Fruit fly (Drosophila melanogaster) whole organism, embryonic: ENCODE results near the gene Slip1.

Source experiments
- Atf3 ChIP-seq: fragments of 200-800 bp; sonication (Bioruptor generic); optimal IDR thresholded peaks from 3 replicates; lab custom pipeline; 2016; ENCODE audit warnings: missing biosample characterization, missing genetic modification characterization
- CG11093 ChIP-seq: fragments of 200-800 bp; sonication (Bioruptor generic); IDR thresholded peaks from 3 replicates; pipeline ENCODE4 v1.3.6; 2022; ENCODE audit warnings: missing biosample characterization, missing genetic modification characterization
- CG12769 ChIP-seq: fragments of 200-800 bp; sonication (Bioruptor generic); optimal IDR thresholded peaks from 2 replicates; lab custom pipeline; 2019; ENCODE audit warnings: missing biosample characterization, mild to moderate bottlenecking, missing genetic modification characterization, moderate library complexity
- CG13624 ChIP-seq: fragments of 200-800 bp; sonication (Bioruptor generic); optimal IDR thresholded peaks from 2 replicates; lab custom pipeline; 2016; ENCODE audit warnings: missing biosample characterization, missing genetic modification characterization
- CG14710 ChIP-seq: fragments of 200-800 bp; sonication (Bioruptor generic); optimal IDR thresholded peaks from 3 replicates; lab custom pipeline; 2019; ENCODE audit warnings: missing biosample characterization, mild to moderate bottlenecking, missing genetic modification characterization, moderate library complexity
- CG15479 ChIP-seq: fragments of 200-800 bp; sonication (Bioruptor generic); optimal IDR thresholded peaks from 3 replicates; lab custom pipeline; 2019; ENCODE audit warnings: missing biosample characterization, mild to moderate bottlenecking, missing genetic modification characterization, moderate library complexity
- CG2199 ChIP-seq: fragments of 200-800 bp; sonication (Bioruptor generic); IDR thresholded peaks from 3 replicates; pipeline ENCODE4 v1.3.6; 2022; ENCODE audit warnings: missing biosample characterization, missing genetic modification characterization
- CG6654 ChIP-seq: fragments of 200-800 bp; sonication (Bioruptor generic); optimal IDR thresholded peaks from 2 replicates; lab custom pipeline; 2017; ENCODE audit warnings: missing biosample characterization, mild to moderate bottlenecking, missing genetic modification characterization
- CG6689 ChIP-seq: fragments of 200-800 bp; sonication (Bioruptor generic); IDR thresholded peaks from 2 replicates; pipeline ENCODE4 v1.3.6; 2022; ENCODE audit warnings: missing biosample characterization, missing genetic modification characterization
- CG8290 ChIP-seq, 3 experiments: fragments of 200-800 bp; sonication (Bioruptor generic); optimal IDR thresholded peaks; 2 replicates each; lab custom pipeline; 2016 to 2019; ENCODE audit warnings: missing biosample characterization in 3 of 3, missing genetic modification characterization in 3 of 3, mild to moderate bottlenecking in 2 of 3, moderate library complexity in 1 of 3
- CHES-1-like ChIP-seq: fragments of 200-800 bp; sonication (Bioruptor generic); optimal IDR thresholded peaks from 2 replicates; lab custom pipeline; 2016; ENCODE audit warnings: missing biosample characterization, missing genetic modification characterization
- Camta ChIP-seq: fragments of 200-800 bp; sonication (Bioruptor generic); optimal IDR thresholded peaks from 2 replicates; lab custom pipeline; 2016; ENCODE audit warnings: missing biosample characterization, missing genetic modification characterization
- Chrac-16 ChIP-seq: fragments of 200-800 bp; sonication (Bioruptor generic); optimal IDR thresholded peaks from 3 replicates; lab custom pipeline; 2016; ENCODE audit warnings: missing biosample characterization, missing genetic modification characterization
- D19A ChIP-seq: fragments of 200-800 bp; optimal IDR thresholded peaks from 3 replicates; lab custom pipeline; 2019; ENCODE audit warnings: missing biosample characterization, mild to moderate bottlenecking, missing genetic modification characterization, moderate library complexity
- Dbx ChIP-seq: fragments of 200-800 bp; sonication (Bioruptor generic); IDR thresholded peaks from 3 replicates; pipeline ENCODE4 v1.3.6; 2022; ENCODE audit warnings: missing biosample characterization, missing genetic modification characterization
- Fer3 ChIP-seq: fragments of 200-800 bp; sonication (Bioruptor generic); optimal IDR thresholded peaks from 2 replicates; lab custom pipeline; 2018; ENCODE audit warnings: missing biosample characterization, mild to moderate bottlenecking, missing genetic modification characterization, moderate library complexity
- H15 ChIP-seq: fragments of 200-800 bp; sonication (Bioruptor generic); IDR thresholded peaks from 3 replicates; pipeline ENCODE4 v1.3.6; 2022; ENCODE audit warnings: missing biosample characterization, missing genetic modification characterization
- H2.0 ChIP-seq: fragments of 200-800 bp; sonication (Bioruptor generic); IDR thresholded peaks from 2 replicates; pipeline ENCODE4 v1.3.6; 2022; ENCODE audit warnings: missing biosample characterization, missing genetic modification characterization
- Hsf ChIP-seq: fragments of 200-800 bp; sonication (Bioruptor generic); optimal IDR thresholded peaks from 3 replicates; lab custom pipeline; 2016; ENCODE audit warnings: missing biosample characterization, missing genetic modification characterization
- MESR4 ChIP-seq: fragments of 200-800 bp; sonication (Bioruptor generic); optimal IDR thresholded peaks from 2 replicates; lab custom pipeline; 2018; ENCODE audit warnings: missing biosample characterization, mild to moderate bottlenecking, missing genetic modification characterization, moderate library complexity
- Med ChIP-seq: fragments of 200-800 bp; sonication (Bioruptor generic); peaks from one replicate; lab custom pipeline; 2016; ENCODE audit warnings: missing biosample characterization, missing genetic modification characterization, mild to moderate bottlenecking, inconsistent platforms, moderate library complexity
- Opbp ChIP-seq: fragments of 200-800 bp; sonication (Bioruptor generic); IDR thresholded peaks from 3 replicates; pipeline ENCODE4 v1.3.6; 2022; ENCODE audit warnings: missing biosample characterization, missing genetic modification characterization; ENCODE audit not compliant: partially characterized antibody
- PHDP ChIP-seq: fragments of 200-800 bp; sonication (Bioruptor generic); optimal IDR thresholded peaks from 3 replicates; lab custom pipeline; 2018; ENCODE audit warnings: missing biosample characterization, mild to moderate bottlenecking, missing genetic modification characterization, moderate library complexity
- Pdp1 ChIP-seq, 2 experiments: fragments of 200-800 bp; sonication (Bioruptor generic); optimal IDR thresholded peaks; 3 replicates each; lab custom pipeline; 2016; ENCODE audit warnings: missing biosample characterization in 2 of 2, missing genetic modification characterization in 2 of 2, mild to moderate bottlenecking in 1 of 2, moderate library complexity in 1 of 2
- Sin3A ChIP-seq: fragments of >200 bp; optimal IDR thresholded peaks from 2 replicates; lab custom pipeline; 2018
- Sry-δ ChIP-seq: fragments of 200-800 bp; sonication (Bioruptor generic); optimal IDR thresholded peaks from 2 replicates; lab custom pipeline; 2016; ENCODE audit warnings: missing biosample characterization, missing genetic modification characterization
- disco-r ChIP-seq: fragments of 200-800 bp; sonication (Bioruptor generic); optimal IDR thresholded peaks from 2 replicates; lab custom pipeline; 2016; ENCODE audit warnings: missing biosample characterization, missing genetic modification characterization
- gcm ChIP-seq: fragments of 200-800 bp; sonication (Bioruptor generic); optimal IDR thresholded peaks from 2 replicates; lab custom pipeline; 2019; ENCODE audit warnings: missing biosample characterization, mild to moderate bottlenecking, missing genetic modification characterization, moderate library complexity
- hbn ChIP-seq: fragments of 200-800 bp; sonication (Bioruptor generic); IDR thresholded peaks from 2 replicates; pipeline ENCODE4 v1.3.6; 2022; ENCODE audit warnings: missing biosample characterization, missing genetic modification characterization; ENCODE audit not compliant: partially characterized antibody
- hth ChIP-seq: fragments of >200 bp; optimal IDR thresholded peaks from 2 replicates; lab custom pipeline; 2017; ENCODE audit warnings: inconsistent platforms
- kni ChIP-seq: fragments of 200-800 bp; sonication (Bioruptor generic); optimal IDR thresholded peaks from 3 replicates; lab custom pipeline; 2017; ENCODE audit warnings: mild to moderate bottlenecking, missing biosample characterization, missing genetic modification reagents, missing genetic modification characterization
- mld ChIP-seq: fragments of 200-800 bp; sonication (Bioruptor generic); IDR thresholded peaks from 3 replicates; pipeline ENCODE4 v1.3.6; 2022; ENCODE audit warnings: missing biosample characterization, missing genetic modification characterization; ENCODE audit not compliant: partially characterized antibody
- phol ChIP-seq: fragments of 200-800 bp; sonication (Bioruptor generic); optimal IDR thresholded peaks from 3 replicates; lab custom pipeline; 2018; ENCODE audit warnings: missing biosample characterization, mild to moderate bottlenecking, missing genetic modification characterization, moderate library complexity
- pnt ChIP-seq: fragments of 200-800 bp; sonication (Bioruptor generic); optimal IDR thresholded peaks from 3 replicates; lab custom pipeline; 2016; ENCODE audit warnings: missing biosample characterization, missing genetic modification characterization
- sens ChIP-seq: fragments of 200-800 bp; sonication (Bioruptor generic); peaks from one replicate; lab custom pipeline; 2016; ENCODE audit warnings: missing biosample characterization, missing genetic modification characterization
- seq ChIP-seq: fragments of 200-800 bp; sonication (Bioruptor generic); IDR thresholded peaks from 2 replicates; pipeline ENCODE4 v1.3.6; 2022; ENCODE audit warnings: missing biosample characterization, missing genetic modification characterization
- sob ChIP-seq: fragments of 200-800 bp; sonication (Bioruptor generic); IDR thresholded peaks from 2 replicates; pipeline ENCODE4 v1.3.6; 2022; ENCODE audit warnings: missing biosample characterization, missing genetic modification characterization
- zen ChIP-seq: fragments of 200-800 bp; sonication (Bioruptor generic); optimal IDR thresholded peaks from 3 replicates; lab custom pipeline; 2018; ENCODE audit warnings: missing biosample characterization, mild to moderate bottlenecking, missing genetic modification characterization, moderate library complexity

The Slip1 gene

dm6 chr4:659884-660846 is 3.3 kb upstream of the Slip1 start, which contains the start of gene gw (continued):
- TF ChIP-seq CG11093 (no peak; the same call in 2 of the 3 replicates), CG8290 (GFP tag; optimal IDR thresholded peaks at IDR 0.05; lab: Kevin White, UChicago) (peak; percentile 40), CG8290 (tag; optimal IDR thresholded peaks at IDR 0.05; lab: Kevin White, UChicago) (peak; percentile 36 to 85), CHES-1-like (GFP tag; lab: Kevin White, UChicago) (peak; percentile 75), disco-r (GFP tag; lab: Kevin White, UChicago) (peak; percentile 61), phol (peak; percentile 74), mld (GFP tag; lab: Robert Waterston, UW) (peak; percentile 53; the same call in 1 of the 3 replicates), D19A (tag; lab: Kevin White, UChicago) (peak; percentile 74), Chrac-16 (GFP tag; lab: Kevin White, UChicago) (peak; percentile 78), H15 (GFP tag; lab: Robert Waterston, UW) (no peak), sob (GFP tag; lab: Robert Waterston, UW) (peak; percentile 80), pnt (peak; percentile 63), Sry-δ (peak; percentile 76), Fer3 (tag; lab: Kevin White, UChicago) (peak; percentile 79), kni (GFP tag; lab: Kevin White, UChicago) (no peak), Dbx (peak; percentile 65; the same call in 2 of the 3 replicates), CG13624 (GFP tag; lab: Kevin White, UChicago) (peak; percentile 73), Sin3A (lab: Kevin White, UChicago) (no peak), Camta (GFP tag; lab: Kevin White, UChicago) (peak; percentile 71), seq (GFP tag; lab: Robert Waterston, UW) (no peak; the same call in 1 of the 2 replicates), Atf3 (GFP tag; lab: Kevin White, UChicago) (peak; percentile 70), zen (tag; lab: Kevin White, UChicago) (peak; percentile 65), hbn (GFP tag; lab: Robert Waterston, UW) (no peak; the same call in 1 of the 2 replicates), CG6689 (peak; percentile 80; the same call in 1 of the 2 replicates), CG14710 (peak; percentile 80), H2.0 (no peak; the same call in 1 of the 2 replicates)

DNA sequence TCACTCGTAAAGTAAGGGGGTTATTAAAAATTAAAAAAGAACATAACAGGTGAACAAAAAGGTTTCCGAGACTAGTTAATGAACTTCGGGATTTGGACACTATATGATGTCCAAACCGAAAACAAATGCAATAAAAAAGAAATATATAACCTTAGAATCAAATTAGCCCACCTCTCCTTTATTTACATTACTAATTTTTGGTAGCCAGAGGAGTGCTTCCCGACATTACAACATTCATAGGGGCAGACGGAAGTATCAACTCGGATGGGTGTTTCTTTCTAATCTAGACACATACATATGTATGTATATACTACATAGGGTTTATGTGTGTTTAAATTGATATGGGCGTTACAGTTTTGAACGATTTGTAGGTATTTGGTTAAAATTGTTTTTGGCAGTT is 1.3 kb upstream of the Slip1 start:
- TF ChIP-seq hth (lab: Kevin White, UChicago): no peak
- TF ChIP-seq Opbp (GFP tag; lab: Robert Waterston, UW): no peak
- TF ChIP-seq CG6654 (GFP tag; lab: Kevin White, UChicago): no peak
- TF ChIP-seq MESR4: peak; percentile 5
- peak; percentile 10; the same call in 1 of the 3 replicates for TF ChIP-seq CG2199 (GFP tag; lab: Robert Waterston, UW)
- no peak for TF ChIP-seq Med (GFP tag; lab: Kevin White, UChicago)
- no peak for TF ChIP-seq CG15479 (GFP tag; lab: Kevin White, UChicago)
- peak; percentile 71 for TF ChIP-seq sens
- no peak for TF ChIP-seq PHDP (tag; lab: Kevin White, UChicago)
- peak; percentile 68 for TF ChIP-seq gcm (GFP tag; lab: Kevin White, UChicago)
- no peak for TF ChIP-seq CG13624 (GFP tag; lab: Kevin White, UChicago)
- TF ChIP-seq CG12769 (tag; lab: Kevin White, UChicago): peak; percentile 26
- peak in 1 of 2 experiments; percentile 31 for TF ChIP-seq Pdp1 (GFP tag; optimal IDR thresholded peaks at IDR 0.05; lab: Kevin White, UChicago)
- TF ChIP-seq Hsf (GFP tag; lab: Kevin White, UChicago): no peak
- TF ChIP-seq, all 482 proteins: peak for 6
